Worm (Caenorhabditis elegans) whole organism, early embryonic: ENCODE results near the gene irld-51.

Experiments used
- B0310.2 ChIP-seq: sonication (generic microtip); optimal IDR thresholded peaks from 2 replicates; lab custom pipeline; 2016; ENCODE audit warnings: mild to moderate bottlenecking, missing genetic modification characterization, missing compliant biosample characterization
- ama-1 ChIP-seq: fragments of 150-350 bp; optimal IDR thresholded peaks from 2 replicates; lab custom pipeline; 2014
- flt-1 ChIP-seq: fragments of 200-800 bp; sonication (Bioruptor generic); IDR thresholded peaks from 2 replicates; pipeline ENCODE4 v1.3.6; 2022; ENCODE audit warnings: missing genetic modification characterization, missing compliant biosample characterization
- pes-1 ChIP-seq: fragments of 200-800 bp; sonication (Bioruptor generic); IDR thresholded peaks from 2 replicates; pipeline ENCODE4 v1.3.6; 2022; ENCODE audit warnings: missing genetic modification reagents, missing genetic modification characterization, missing compliant biosample characterization
- tbx-11 ChIP-seq: fragments of 200-800 bp; sonication (Bioruptor generic); IDR thresholded peaks from 2 replicates; pipeline ENCODE4 v1.3.6; 2022; ENCODE audit warnings: missing genetic modification characterization, missing compliant biosample characterization
- tbx-37 ChIP-seq: fragments of 200-800 bp; sonication (Bioruptor generic); conservative IDR thresholded peaks from 2 replicates; pipeline ENCODE4 v1.3.6; 2022; ENCODE audit warnings: missing genetic modification reagents, missing genetic modification characterization, missing compliant biosample characterization
- tra-4 ChIP-seq: sonication (generic microtip); optimal IDR thresholded peaks from 2 replicates; lab custom pipeline; 2017; ENCODE audit warnings: missing genetic modification characterization, missing compliant biosample characterization

DNA sequence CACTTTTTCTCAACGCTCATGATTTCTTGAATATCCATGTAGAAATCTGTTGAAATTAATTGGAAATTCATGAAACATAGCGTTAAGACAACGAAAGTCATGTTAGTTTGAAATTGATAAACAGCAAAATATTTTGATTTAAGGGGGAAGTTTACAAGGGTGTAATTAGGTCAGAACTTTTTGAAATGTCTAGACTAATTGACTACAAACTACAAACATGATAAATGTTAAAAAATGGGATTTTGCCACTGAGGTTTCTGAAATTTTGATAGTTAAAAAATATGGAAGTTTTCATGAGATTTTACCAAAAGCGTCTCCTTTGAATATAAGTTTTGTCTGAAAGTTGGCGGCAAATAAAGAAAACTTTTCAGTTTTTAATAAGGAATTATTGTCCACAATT lies 14.7 kb downstream of the irld-51 start, which contains the start of gene irld-65:
- TF ChIP-seq flt-1 (GFP tag; lab: Robert Waterston, UW) = no peak
- TF ChIP-seq ama-1 = no peak
- no peak for TF ChIP-seq tbx-11
- no peak for TF ChIP-seq tbx-37
- no peak for TF ChIP-seq tra-4 (tag; lab: Kevin White, UChicago)
- no peak for TF ChIP-seq pes-1
- no peak for TF ChIP-seq B0310.2 (tag; lab: Kevin White, UChicago)
